Worm (Caenorhabditis elegans) whole organism, L4 larva: Measurements from ENCODE around the gene F22F7.8.

ENCODE experiments used
- F44E2.7 ChIP-seq: fragments of 200-800 bp; sonication (Bioruptor generic); IDR thresholded peaks from 2 replicates; pipeline ENCODE4 v2.1.2; 2022; ENCODE audit warnings: missing genetic modification characterization, missing compliant biosample characterization
- R02D3.7 ChIP-seq: fragments of 150-350 bp; sonication (generic microtip); optimal IDR thresholded peaks from 3 replicates; lab custom pipeline; 2014; ENCODE audit warnings: missing biosample characterization, missing genetic modification characterization
- Y48G9A.11 ChIP-seq: fragments of 200-800 bp; sonication (Bioruptor generic); IDR thresholded peaks from 2 replicates; pipeline ENCODE4 v1.3.6; 2022; ENCODE audit warnings: missing genetic modification reagents, missing genetic modification characterization, missing compliant biosample characterization
- Y75B8A.6 ChIP-seq: fragments of 200-800 bp; sonication (Bioruptor generic); IDR thresholded peaks from 2 replicates; pipeline ENCODE4 v1.3.6; 2022; ENCODE audit warnings: missing genetic modification reagents, missing genetic modification characterization, missing compliant biosample characterization
- ZK546.5 ChIP-seq, 2 experiments: sonication (generic microtip); optimal IDR thresholded peaks; 2 replicates each; lab custom pipeline; 2017; ENCODE audit warnings: missing biosample characterization in 2 of 2, missing genetic modification characterization in 2 of 2
- aha-1 ChIP-seq: fragments of 150-350 bp; peaks from one replicate; lab custom pipeline; 2014; ENCODE audit warnings: missing biosample characterization, missing genetic modification characterization
- aly-2 ChIP-seq: sonication (generic microtip); optimal IDR thresholded peaks from 2 replicates; lab custom pipeline; 2018; ENCODE audit warnings: missing biosample characterization, missing genetic modification characterization
- attf-4 ChIP-seq: sonication (generic microtip); optimal IDR thresholded peaks from 3 replicates; lab custom pipeline; 2017; ENCODE audit warnings: missing biosample characterization, missing genetic modification characterization
- ceh-62 ChIP-seq: sonication (generic microtip); optimal IDR thresholded peaks from 2 replicates; lab custom pipeline; 2017; ENCODE audit warnings: missing biosample characterization, missing genetic modification characterization
- cey-2 ChIP-seq: sonication (generic microtip); optimal IDR thresholded peaks from 3 replicates; lab custom pipeline; 2017; ENCODE audit warnings: missing genetic modification characterization, mild to moderate bottlenecking, missing compliant biosample characterization, antibody characterized with exemption, borderline replicate concordance; ENCODE audit not compliant: insufficient read depth
- ctbp-1 ChIP-seq: fragments of 200-800 bp; sonication (Bioruptor generic); IDR thresholded peaks from 2 replicates; pipeline ENCODE4 v1.3.6; 2022; ENCODE audit warnings: missing genetic modification reagents, missing genetic modification characterization, missing compliant biosample characterization
- daf-19 ChIP-seq: fragments of 200-800 bp; sonication (Bioruptor generic); conservative IDR thresholded peaks from 2 replicates; pipeline ENCODE4 v1.3.6; 2022; ENCODE audit warnings: missing genetic modification characterization, missing compliant biosample characterization
- dmd-6 ChIP-seq: fragments of 200-800 bp; sonication (Bioruptor generic); IDR thresholded peaks from 2 replicates; pipeline ENCODE4 v1.3.6; 2022; ENCODE audit warnings: missing genetic modification reagents, missing genetic modification characterization, missing compliant biosample characterization
- dmd-8 ChIP-seq: fragments of 200-800 bp; sonication (Bioruptor generic); IDR thresholded peaks from 2 replicates; pipeline ENCODE4 v1.3.6; 2022; ENCODE audit warnings: missing genetic modification characterization, missing compliant biosample characterization
- duxl-1 ChIP-seq: sonication (generic microtip); optimal IDR thresholded peaks from 2 replicates; lab custom pipeline; 2016; ENCODE audit warnings: mild to moderate bottlenecking, missing genetic modification characterization, moderate library complexity, missing compliant biosample characterization; ENCODE audit not compliant: poor library complexity
- egl-27 ChIP-seq: sonication (generic microtip); optimal IDR thresholded peaks from 3 replicates; lab custom pipeline; 2017; ENCODE audit warnings: missing biosample characterization, missing genetic modification reagents, missing genetic modification characterization
- egl-43 ChIP-seq: fragments of 200-800 bp; sonication (Bioruptor generic); IDR thresholded peaks from 2 replicates; pipeline ENCODE4 v1.3.6; 2022; ENCODE audit warnings: missing genetic modification reagents, missing genetic modification characterization, missing compliant biosample characterization
- gei-8 ChIP-seq: fragments of 200-800 bp; sonication (Bioruptor generic); optimal IDR thresholded peaks from 2 replicates; lab custom pipeline; 2018; ENCODE audit warnings: mild to moderate bottlenecking, missing genetic modification characterization, missing compliant biosample characterization
- lim-7 ChIP-seq: fragments of 200-800 bp; sonication (Bioruptor generic); IDR thresholded peaks from 2 replicates; pipeline ENCODE4 v1.3.6; 2022; ENCODE audit warnings: missing genetic modification characterization, missing compliant biosample characterization
- lin-29 ChIP-seq: fragments of 200-800 bp; sonication (Bioruptor generic); IDR thresholded peaks from 2 replicates; pipeline ENCODE4 v1.3.6; 2022; ENCODE audit warnings: missing genetic modification reagents, missing genetic modification characterization, missing compliant biosample characterization
- lin-38 ChIP-seq: fragments of 200-800 bp; sonication (Bioruptor generic); IDR thresholded peaks from 2 replicates; pipeline ENCODE4 v1.3.6; 2022; ENCODE audit warnings: missing genetic modification reagents, missing genetic modification characterization, missing compliant biosample characterization
- lir-3 ChIP-seq: sonication (generic microtip); optimal IDR thresholded peaks from 2 replicates; lab custom pipeline; 2016; ENCODE audit warnings: mild to moderate bottlenecking, missing genetic modification characterization, missing compliant biosample characterization
- lsy-2 ChIP-seq, 2 experiments: fragments of 150-350 bp in 1 of 2; sonication (generic microtip) in 1 of 2; optimal IDR thresholded peaks; 2 replicates each; lab custom pipeline; 2014 to 2017; ENCODE audit warnings: missing biosample characterization in 2 of 2, missing genetic modification characterization in 2 of 2
- mdt-29 ChIP-seq: fragments of 200-800 bp; sonication (Bioruptor generic); IDR thresholded peaks from 2 replicates; pipeline ENCODE4 v1.3.6; 2022; ENCODE audit warnings: missing genetic modification reagents, missing genetic modification characterization, missing compliant biosample characterization
- mep-1 ChIP-seq: fragments of 150-350 bp; sonication (generic microtip); optimal IDR thresholded peaks from 3 replicates; lab custom pipeline; 2014; ENCODE audit warnings: missing biosample characterization, missing genetic modification characterization
- mxl-3 ChIP-seq: fragments of 200-800 bp; sonication (Bioruptor generic); optimal IDR thresholded peaks from 2 replicates; lab custom pipeline; 2018; ENCODE audit warnings: mild to moderate bottlenecking, missing genetic modification characterization, missing compliant biosample characterization
- nhr-237 ChIP-seq: sonication (generic microtip); optimal IDR thresholded peaks from 2 replicates; lab custom pipeline; 2017; ENCODE audit warnings: missing biosample characterization, missing genetic modification characterization
- nhr-76 ChIP-seq: fragments of 150-350 bp; optimal IDR thresholded peaks from 2 replicates; lab custom pipeline; 2014; ENCODE audit warnings: missing biosample characterization, missing genetic modification characterization
- pha-4 ChIP-seq, 2 experiments: fragments of 150-350 bp in 1 of 2; fragments of 200-800 bp in 1 of 2; sonication (Bioruptor generic) in 1 of 2; IDR thresholded peaks in 1 of 2; optimal IDR thresholded peaks in 1 of 2; 2 replicates each; pipeline versions ENCODE4 v1.3.6 to Lab custom; 2014 to 2022; ENCODE audit warnings: missing genetic modification characterization in 2 of 2, missing genetic modification reagents in 2 of 2, missing biosample characterization in 1 of 2, missing compliant biosample characterization in 1 of 2
- rbr-2 ChIP-seq: sonication (generic microtip); optimal IDR thresholded peaks from 2 replicates; lab custom pipeline; 2016; ENCODE audit warnings: missing genotype, missing genetic modification characterization, missing compliant biosample characterization
- set-16 ChIP-seq: fragments of 200-800 bp; sonication (Bioruptor generic); IDR thresholded peaks from 2 replicates; pipeline ENCODE4 v1.3.6; 2022; ENCODE audit warnings: missing genetic modification reagents, missing genetic modification characterization, missing compliant biosample characterization
- skn-1 ChIP-seq: fragments of 150-350 bp; optimal IDR thresholded peaks from 2 replicates; lab custom pipeline; 2014; ENCODE audit warnings: missing biosample characterization, missing genetic modification characterization
- snpc-4 ChIP-seq: fragments of 150-350 bp; optimal IDR thresholded peaks from 2 replicates; lab custom pipeline; 2014; ENCODE audit warnings: missing biosample characterization, missing genetic modification characterization
- spr-1 ChIP-seq: sonication (generic microtip); optimal IDR thresholded peaks from 2 replicates; lab custom pipeline; 2016; ENCODE audit warnings: mild to moderate bottlenecking, missing genetic modification characterization, missing compliant biosample characterization
- tra-1 ChIP-seq: fragments of 200-800 bp; sonication (Bioruptor generic); IDR thresholded peaks from 2 replicates; pipeline ENCODE4 v1.3.6; 2022; ENCODE audit warnings: missing genetic modification reagents, missing genetic modification characterization, missing compliant biosample characterization
- zfp-2 ChIP-seq: sonication (generic microtip); optimal IDR thresholded peaks from 2 replicates; lab custom pipeline; 2016; ENCODE audit warnings: mild to moderate bottlenecking, missing genetic modification characterization, missing compliant biosample characterization
- ztf-11 ChIP-seq: fragments of 150-350 bp; optimal IDR thresholded peaks from 2 replicates; lab custom pipeline; 2014; ENCODE audit warnings: missing biosample characterization, missing genetic modification characterization

The F22F7.8 gene

ce11 chrV:2099040-2099439 is 22.7 kb downstream of the F22F7.8 start, which contains the start of gene F36F12.7:
Gene F36F12.7 (plus strand): TSS chrV:2099340.
- TF ChIP-seq ztf-11 = no peak
- TF ChIP-seq cey-2 = no peak
- no peak for TF ChIP-seq nhr-76 (tag; lab: Kevin White, UChicago)
- no peak for TF ChIP-seq Y75B8A.6 (GFP tag; lab: Robert Waterston, UW)

ce11 chrV:2097653-2098052 is 24.1 kb downstream of the F22F7.8 start, which contains the start of gene clec-208:
Gene clec-208 (plus strand): TSS chrV:2097953.
- TF ChIP-seq spr-1 (tag; lab: Kevin White, UChicago) (no peak), dmd-8 (no peak), set-16 (GFP tag; lab: Robert Waterston, UW) (no peak), mdt-29 (GFP tag; lab: Robert Waterston, UW) (no peak), R02D3.7 (tag; lab: Kevin White, UChicago) (no peak), dmd-6 (GFP tag; lab: Robert Waterston, UW) (no peak), nhr-76 (tag; lab: Kevin White, UChicago) (no peak), skn-1 (tag; lab: Kevin White, UChicago) (no peak), gei-8 (GFP tag; lab: Kevin White, UChicago) (no peak), lin-29 (GFP tag; lab: Robert Waterston, UW) (no peak), lir-3 (tag; lab: Kevin White, UChicago) (no peak), attf-4 (tag; lab: Kevin White, UChicago) (no peak), aly-2 (tag; lab: Kevin White, UChicago) (no peak)

ce11 chrV:2095772-2096171 is 26.0 kb downstream of the F22F7.8 start, which contains the start of gene clec-207:
Gene clec-207 (plus strand): TSS chrV:2096072.
- TF ChIP-seq lsy-2 (tag; optimal IDR thresholded peaks at IDR 0.05; lab: Kevin White, UChicago) = no peak
- TF ChIP-seq, all 104 proteins: peak for 0

- TF ChIP-seq lim-7 (no peak), ctbp-1 (GFP tag; lab: Robert Waterston, UW) (no peak), F44E2.7 (GFP tag; lab: Robert Waterston, UW) (no peak), skn-1 (tag; lab: Kevin White, UChicago) (no peak), lsy-2 (tag; optimal IDR thresholded peaks at IDR 0.05; lab: Kevin White, UChicago) (no peak)
Measured at ce11 chrV:2095204-2095603, 26.6 kb downstream of the F22F7.8 start, which contains the start of gene F36F12.2. Gene F36F12.2 (minus strand): TSS chrV:2095304.

- peak; percentile 48; the same call in 1 of the 2 replicates for TF ChIP-seq Y48G9A.11 (GFP tag; lab: Robert Waterston, UW)
- TF ChIP-seq aha-1 (tag; lab: Kevin White, UChicago) = peak; percentile 69
- 0 out of 2 replicates have a peak, but pooled peaks have one; percentile 8 for TF ChIP-seq lin-38
Measured at ce11 chrV:2090321-2090720, 31.4 kb downstream of the F22F7.8 start, which contains the start of gene ztf-28. Gene ztf-28 (plus strand): TSS chrV:2090669.

ce11 chrV:2085745-2086267 is 36.0 kb downstream of the F22F7.8 start, which contains the start of gene F36F12.3:
Gene F36F12.3 (plus strand): TSS chrV:2085795.
- TF ChIP-seq F44E2.7 (GFP tag; lab: Robert Waterston, UW) = 0 out of 2 replicates have a peak, but pooled peaks have one; percentile 33
- TF ChIP-seq set-16 (GFP tag; lab: Robert Waterston, UW) = peak; percentile 78
- TF ChIP-seq egl-43 (GFP tag; lab: Robert Waterston, UW) = peak; percentile 65; the same call in 1 of the 2 replicates

- TF ChIP-seq zfp-2 (no peak), rbr-2 (tag; lab: Kevin White, UChicago) (no peak), lin-29 (GFP tag; lab: Robert Waterston, UW) (no peak), pha-4 (GFP tag; IDR thresholded peaks at IDR 0.05; lab: Robert Waterston, UW) (no peak), pha-4 (tag; optimal IDR thresholded peaks at IDR 0.05; lab: Kevin White, UChicago) (no peak), cey-2 (no peak), egl-27 (tag; lab: Kevin White, UChicago) (no peak), ZK546.5 (tag; optimal IDR thresholded peaks at IDR 0.05; lab: Kevin White, UChicago) (no peak), ceh-62 (tag; lab: Kevin White, UChicago) (no peak), mep-1 (tag; lab: Kevin White, UChicago) (no peak), nhr-237 (no peak), daf-19 (GFP tag; lab: Robert Waterston, UW) (no peak), mxl-3 (GFP tag; lab: Kevin White, UChicago) (no peak), set-16 (GFP tag; lab: Robert Waterston, UW) (peak; percentile 48; the same call in 1 of the 2 replicates), duxl-1 (no peak), snpc-4 (no peak), aha-1 (tag; lab: Kevin White, UChicago) (peak; percentile 93), tra-1 (GFP tag; lab: Robert Waterston, UW) (no peak)
- TF ChIP-seq, all 104 proteins: peak for 2
Measured at ce11 chrV:2083869-2084268, 37.9 kb downstream of the F22F7.8 start.
